Fruit fly (Drosophila melanogaster) whole organism, embryonic: ENCODE data around the gene cav.

Experiments used
- Adf1 ChIP-seq: fragments of 200-800 bp; sonication (Bioruptor generic); IDR thresholded peaks from 2 replicates; pipeline ENCODE4 v1.3.6; 2022; ENCODE audit warnings: missing biosample characterization, missing genetic modification characterization
- BEAF-32 ChIP-seq: fragments of 200-800 bp; sonication (Bioruptor generic); optimal IDR thresholded peaks from 3 replicates; lab custom pipeline; 2017; ENCODE audit warnings: missing biosample characterization, missing genetic modification characterization, mild to moderate bottlenecking, moderate library complexity, missing genetic modification reagents
- Bdp1 ChIP-seq: fragments of 200-800 bp; sonication (Bioruptor generic); optimal IDR thresholded peaks from 3 replicates; lab custom pipeline; 2016; ENCODE audit warnings: missing biosample characterization, missing genetic modification characterization
- CG12155 ChIP-seq: fragments of 200-800 bp; sonication (Bioruptor generic); optimal IDR thresholded peaks from 3 replicates; lab custom pipeline; 2016; ENCODE audit warnings: missing biosample characterization, missing genetic modification characterization
- CG13287 ChIP-seq: fragments of 200-800 bp; sonication (Bioruptor generic); IDR thresholded peaks from 2 replicates; pipeline ENCODE4 v1.3.6; 2022; ENCODE audit warnings: missing biosample characterization, missing genetic modification characterization; ENCODE audit not compliant: partially characterized antibody
- CG13296 ChIP-seq: fragments of 200-800 bp; sonication (Bioruptor generic); optimal IDR thresholded peaks from 3 replicates; lab custom pipeline; 2018; ENCODE audit warnings: missing biosample characterization, mild to moderate bottlenecking, missing genetic modification characterization
- CG15479 ChIP-seq: fragments of 200-800 bp; sonication (Bioruptor generic); optimal IDR thresholded peaks from 3 replicates; lab custom pipeline; 2019; ENCODE audit warnings: missing biosample characterization, mild to moderate bottlenecking, missing genetic modification characterization, moderate library complexity
- CG1647 ChIP-seq: fragments of 200-800 bp; sonication (Bioruptor generic); optimal IDR thresholded peaks from 3 replicates; lab custom pipeline; 2016; ENCODE audit warnings: missing biosample characterization, missing genetic modification characterization
- CG17385 ChIP-seq: fragments of 200-800 bp; sonication (Bioruptor generic); optimal IDR thresholded peaks from 3 replicates; lab custom pipeline; 2018; ENCODE audit warnings: missing biosample characterization, mild to moderate bottlenecking, missing genetic modification characterization
- CG2116 ChIP-seq: fragments of 200-800 bp; sonication (Bioruptor generic); optimal IDR thresholded peaks from 3 replicates; lab custom pipeline; 2018; ENCODE audit warnings: missing biosample characterization, mild to moderate bottlenecking, missing genetic modification characterization
- CG2199 ChIP-seq: fragments of 200-800 bp; sonication (Bioruptor generic); IDR thresholded peaks from 3 replicates; pipeline ENCODE4 v1.3.6; 2022; ENCODE audit warnings: missing biosample characterization, missing genetic modification characterization
- CG3407 ChIP-seq: fragments of 200-800 bp; sonication (Bioruptor generic); optimal IDR thresholded peaks from 2 replicates; lab custom pipeline; 2018; ENCODE audit warnings: missing biosample characterization, mild to moderate bottlenecking, missing genetic modification characterization
- CG7987 ChIP-seq: fragments of 200-800 bp; sonication (Bioruptor generic); optimal IDR thresholded peaks from 2 replicates; lab custom pipeline; 2018; ENCODE audit warnings: missing biosample characterization, mild to moderate bottlenecking, missing genetic modification characterization, moderate library complexity
- CG8359 ChIP-seq: fragments of 200-800 bp; sonication (Bioruptor generic); optimal IDR thresholded peaks from 2 replicates; lab custom pipeline; 2017; ENCODE audit warnings: missing biosample characterization, mild to moderate bottlenecking, missing genetic modification characterization, borderline replicate concordance
- CHES-1-like ChIP-seq: fragments of 200-800 bp; sonication (Bioruptor generic); optimal IDR thresholded peaks from 2 replicates; lab custom pipeline; 2016; ENCODE audit warnings: missing biosample characterization, missing genetic modification characterization
- Dp ChIP-seq: fragments of 200-800 bp; sonication (Bioruptor generic); optimal IDR thresholded peaks from 2 replicates; lab custom pipeline; 2018; ENCODE audit warnings: missing biosample characterization, mild to moderate bottlenecking, missing genetic modification characterization, moderate library complexity
- E2f2 ChIP-seq: fragments of 200-800 bp; sonication (Bioruptor generic); IDR thresholded peaks from 2 replicates; pipeline ENCODE4 v1.3.6; 2022; ENCODE audit warnings: missing biosample characterization, missing genetic modification characterization
- Gug ChIP-seq: fragments of 200-800 bp; sonication (Bioruptor generic); IDR thresholded peaks from 4 replicates; pipeline ENCODE4 v1.3.6; 2022; ENCODE audit warnings: missing biosample characterization, missing genetic modification characterization
- HLH3B ChIP-seq: fragments of 200-800 bp; sonication (Bioruptor generic); IDR thresholded peaks from 2 replicates; pipeline ENCODE4 v1.3.6; 2022; ENCODE audit warnings: missing biosample characterization, missing genetic modification characterization
- HLH4C ChIP-seq: fragments of 200-800 bp; sonication (Bioruptor generic); IDR thresholded peaks from 3 replicates; pipeline ENCODE4 v1.3.6; 2022; ENCODE audit warnings: missing biosample characterization, missing genetic modification characterization; ENCODE audit not compliant: partially characterized antibody
- MTF-1 ChIP-seq: fragments of 200-800 bp; sonication (Bioruptor generic); optimal IDR thresholded peaks from 2 replicates; lab custom pipeline; 2018; ENCODE audit warnings: missing biosample characterization, mild to moderate bottlenecking, missing genetic modification characterization, borderline replicate concordance
- Nf-YB ChIP-seq: fragments of 200-800 bp; sonication (Bioruptor generic); optimal IDR thresholded peaks from 3 replicates; lab custom pipeline; 2019; ENCODE audit warnings: missing biosample characterization, mild to moderate bottlenecking, missing genetic modification characterization, moderate library complexity
- Sin3A ChIP-seq: fragments of >200 bp; optimal IDR thresholded peaks from 2 replicates; lab custom pipeline; 2018
- amos ChIP-seq: fragments of 200-800 bp; sonication (Bioruptor generic); IDR thresholded peaks from 2 replicates; pipeline ENCODE4 v1.3.6; 2022; ENCODE audit warnings: missing biosample characterization, missing genetic modification characterization; ENCODE audit not compliant: partially characterized antibody
- bigmax ChIP-seq: fragments of 200-800 bp; sonication (Bioruptor generic); optimal IDR thresholded peaks from 2 replicates; lab custom pipeline; 2018; ENCODE audit warnings: missing biosample characterization, mild to moderate bottlenecking, missing genetic modification characterization
- cato ChIP-seq: fragments of 200-800 bp; sonication (Bioruptor generic); optimal IDR thresholded peaks from 2 replicates; lab custom pipeline; 2016; ENCODE audit warnings: missing biosample characterization, missing genetic modification characterization, borderline replicate concordance
- cg ChIP-seq: fragments of 200-800 bp; sonication (Bioruptor generic); optimal IDR thresholded peaks from 3 replicates; lab custom pipeline; 2019; ENCODE audit warnings: missing biosample characterization, mild to moderate bottlenecking, missing genetic modification characterization, moderate library complexity
- chinmo ChIP-seq: fragments of 200-800 bp; sonication (Bioruptor generic); IDR thresholded peaks from 4 replicates; pipeline ENCODE4 v1.3.6; 2022; ENCODE audit warnings: missing biosample characterization, missing genetic modification characterization; ENCODE audit not compliant: partially characterized antibody
- crol ChIP-seq: fragments of 200-800 bp; sonication (Bioruptor generic); IDR thresholded peaks from 2 replicates; pipeline ENCODE4 v1.3.6; 2022; ENCODE audit warnings: missing biosample characterization, missing genetic modification characterization
- crp ChIP-seq, 2 experiments: fragments of 200-800 bp; sonication (Bioruptor generic); optimal IDR thresholded peaks; 2 replicates in 1 of 2; 3 replicates in 1 of 2; lab custom pipeline; 2017; ENCODE audit warnings: missing biosample characterization in 2 of 2, missing genetic modification characterization in 2 of 2, mild to moderate bottlenecking in 1 of 2, moderate library complexity in 1 of 2
- en ChIP-seq: fragments of 200-800 bp; sonication (Bioruptor generic); optimal IDR thresholded peaks from 2 replicates; lab custom pipeline; 2016; ENCODE audit warnings: missing biosample characterization, missing genetic modification characterization
- gfzf ChIP-seq: fragments of 200-800 bp; sonication (Bioruptor generic); optimal IDR thresholded peaks from 2 replicates; lab custom pipeline; 2016; ENCODE audit warnings: missing biosample characterization, mild to moderate bottlenecking, missing genetic modification characterization, moderate library complexity
- mam ChIP-seq: fragments of 200-800 bp; sonication (Bioruptor generic); optimal IDR thresholded peaks from 3 replicates; lab custom pipeline; 2016; ENCODE audit warnings: missing biosample characterization, missing genetic modification characterization
- nau ChIP-seq: fragments of 200-800 bp; sonication (Bioruptor generic); optimal IDR thresholded peaks from 3 replicates; lab custom pipeline; 2017; ENCODE audit warnings: missing biosample characterization, mild to moderate bottlenecking, missing genetic modification characterization, missing genetic modification reagents
- pnt ChIP-seq: fragments of 200-800 bp; sonication (Bioruptor generic); optimal IDR thresholded peaks from 3 replicates; lab custom pipeline; 2016; ENCODE audit warnings: missing biosample characterization, missing genetic modification characterization
- ro ChIP-seq: fragments of 200-800 bp; sonication (Bioruptor generic); IDR thresholded peaks from 2 replicates; pipeline ENCODE4 v1.3.6; 2022; ENCODE audit warnings: missing biosample characterization, missing genetic modification characterization
- sd ChIP-seq: fragments of 200-800 bp; sonication (Bioruptor generic); optimal IDR thresholded peaks from 3 replicates; lab custom pipeline; 2018; ENCODE audit warnings: missing biosample characterization, mild to moderate bottlenecking, missing genetic modification characterization, moderate library complexity
- sens ChIP-seq: fragments of 200-800 bp; sonication (Bioruptor generic); peaks from one replicate; lab custom pipeline; 2016; ENCODE audit warnings: missing biosample characterization, missing genetic modification characterization
- seq ChIP-seq: fragments of 200-800 bp; sonication (Bioruptor generic); IDR thresholded peaks from 2 replicates; pipeline ENCODE4 v1.3.6; 2022; ENCODE audit warnings: missing biosample characterization, missing genetic modification characterization
- sna ChIP-seq: fragments of 200-800 bp; sonication (Bioruptor generic); IDR thresholded peaks from 2 replicates; pipeline ENCODE4 v1.3.6; 2022; ENCODE audit warnings: missing biosample characterization, missing genetic modification characterization; ENCODE audit not compliant: partially characterized antibody
- sqz ChIP-seq: fragments of 200-800 bp; sonication (Bioruptor generic); optimal IDR thresholded peaks from 3 replicates; lab custom pipeline; 2018; ENCODE audit warnings: missing biosample characterization, mild to moderate bottlenecking, missing genetic modification characterization
- sr ChIP-seq: fragments of 200-800 bp; sonication (Bioruptor generic); IDR thresholded peaks from 3 replicates; pipeline ENCODE4 v1.3.6; 2022; ENCODE audit warnings: missing biosample characterization, missing genetic modification characterization
- twi ChIP-seq: fragments of 200-800 bp; optimal IDR thresholded peaks from 2 replicates; lab custom pipeline; 2019; ENCODE audit warnings: missing biosample characterization, mild to moderate bottlenecking, missing genetic modification characterization, moderate library complexity
- vvl ChIP-seq: fragments of 200-800 bp; sonication (Bioruptor generic); IDR thresholded peaks from 2 replicates; pipeline ENCODE4 v1.3.6; 2022; ENCODE audit warnings: missing biosample characterization, missing genetic modification characterization
- wek ChIP-seq: fragments of 200-800 bp; sonication (Bioruptor generic); optimal IDR thresholded peaks from 3 replicates; lab custom pipeline; 2018; ENCODE audit warnings: missing biosample characterization, mild to moderate bottlenecking, missing genetic modification characterization, moderate library complexity
- z ChIP-seq: fragments of 200-800 bp; sonication (Bioruptor generic); IDR thresholded peaks from 3 replicates; pipeline ENCODE4 v1.3.6; 2022; ENCODE audit warnings: missing biosample characterization, missing genetic modification characterization
- zen2 ChIP-seq: fragments of 200-800 bp; sonication (Bioruptor generic); IDR thresholded peaks from 3 replicates; pipeline ENCODE4 v1.3.6; 2022; ENCODE audit warnings: missing biosample characterization, missing genetic modification characterization; ENCODE audit not compliant: partially characterized antibody

Gene cav

DNA sequence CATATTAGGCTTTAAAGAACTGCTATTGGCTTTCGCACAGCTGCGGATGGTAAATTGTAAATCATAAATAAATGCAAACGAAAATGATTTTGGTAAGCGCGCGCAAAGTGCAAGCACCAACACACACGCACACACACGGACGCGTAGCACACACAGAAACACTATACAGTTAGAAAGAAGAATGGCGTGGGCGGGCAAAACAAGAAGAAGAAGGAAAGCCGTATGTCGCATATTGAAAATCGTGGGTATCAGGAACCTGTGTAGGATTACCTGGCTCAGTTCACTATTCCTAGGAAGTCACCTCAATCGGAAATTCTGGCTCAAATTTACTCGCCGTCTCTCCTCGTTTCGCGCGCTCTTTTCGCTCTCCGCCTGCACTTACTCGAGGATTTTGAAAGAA is at the start of gene cav:
TSS of gene cav (plus strand) at position 259 of the 400 bp plus-strand sequence.
- TF ChIP-seq CG7987: no peak
- TF ChIP-seq CG15479: peak; percentile 78
- no peak for TF ChIP-seq amos (GFP tag; lab: Robert Waterston, UW)
- TF ChIP-seq CG17385: peak; percentile 80
- TF ChIP-seq Sin3A: peak; percentile 1
- TF ChIP-seq sr (GFP tag; lab: Robert Waterston, UW): 0 out of 3 replicates have a peak, but pooled peaks have one; percentile 38
- TF ChIP-seq CG2199 (GFP tag; lab: Robert Waterston, UW): 0 out of 3 replicates have a peak, but pooled peaks have one; percentile 20
- no peak for TF ChIP-seq CHES-1-like
- peak; percentile 45 for TF ChIP-seq cg
- no peak for TF ChIP-seq CG1647 (GFP tag; lab: Kevin White, UChicago)

DNA sequence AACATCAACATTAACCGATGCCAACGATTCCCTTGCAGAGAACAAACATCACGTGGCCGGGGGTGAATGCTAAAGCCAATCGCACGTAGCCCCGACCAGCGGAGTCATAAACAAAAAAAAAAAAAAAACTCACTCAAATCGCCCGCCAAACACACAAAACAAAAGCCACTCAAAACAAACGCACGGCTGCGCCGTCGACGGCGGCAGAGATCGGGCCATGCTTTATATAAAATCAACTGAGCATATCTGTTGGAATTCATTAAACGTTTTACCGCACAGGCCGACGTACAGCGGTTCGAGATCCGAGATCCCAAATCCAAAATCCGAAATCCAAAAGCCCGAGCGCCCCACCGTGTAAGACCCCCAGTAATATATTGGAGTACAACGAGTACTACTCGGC is 48.5 kb upstream of the cav start, which contains the start of gene CG13606:
TSS of gene CG13606 (plus strand) at position 250 of the 400 bp plus-strand sequence.
- TF ChIP-seq z (GFP tag; lab: Robert Waterston, UW): peak; percentile 94
- peak; percentile 75 for TF ChIP-seq sqz (GFP tag; lab: Kevin White, UChicago)
- TF ChIP-seq ro (GFP tag; lab: Robert Waterston, UW): no peak
- TF ChIP-seq vvl (GFP tag; lab: Robert Waterston, UW): 0 out of 2 replicates have a peak, but pooled peaks have one; percentile 15
- TF ChIP-seq HLH3B (GFP tag; lab: Robert Waterston, UW): no peak
- TF ChIP-seq Adf1: peak; percentile 72
- TF ChIP-seq sd (tag; lab: Kevin White, UChicago): peak; percentile 52
- TF ChIP-seq Bdp1 (GFP tag; lab: Kevin White, UChicago): no peak
- 0 out of 3 replicates have a peak, but pooled peaks have one; percentile 43 for TF ChIP-seq zen2 (GFP tag; lab: Robert Waterston, UW)
- TF ChIP-seq sna: 0 out of 2 replicates have a peak, but pooled peaks have one; percentile 22
- TF ChIP-seq chinmo (GFP tag; lab: Robert Waterston, UW): peak; percentile 19; the same call in 1 of the 4 replicates

DNA sequence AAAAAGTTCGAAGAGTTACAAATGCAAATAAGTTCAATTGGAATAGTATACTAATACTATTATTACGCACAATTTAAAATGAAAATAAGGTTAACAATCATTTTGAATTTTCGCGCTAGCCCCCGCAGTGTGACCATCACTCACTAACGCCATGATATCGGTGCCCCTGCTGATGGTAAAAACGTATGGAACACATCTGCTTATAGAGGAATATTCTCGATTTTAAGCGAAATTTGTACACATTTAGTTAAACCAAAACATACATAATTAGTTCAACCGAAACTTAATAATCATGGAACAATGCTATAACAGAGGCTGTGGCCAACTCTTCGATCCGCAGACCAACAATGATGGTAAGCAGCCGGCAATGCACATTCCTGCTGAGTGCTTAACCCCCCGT is 34.7 kb upstream of the cav start, which contains the start of gene mora:
TSS of gene mora (plus strand) at position 172 of the 400 bp plus-strand sequence.
- no peak for TF ChIP-seq Nf-YB
- TF ChIP-seq HLH4C (GFP tag; lab: Robert Waterston, UW): no peak
- no peak for TF ChIP-seq sens (GFP tag; lab: Kevin White, UChicago)
- peak; percentile 47 for TF ChIP-seq BEAF-32 (GFP tag; lab: Kevin White, UChicago)
- peak; percentile 13 for TF ChIP-seq bigmax (GFP tag; lab: Kevin White, UChicago)
- no peak for TF ChIP-seq cato (GFP tag; lab: Kevin White, UChicago)
- no peak for TF ChIP-seq seq (GFP tag; lab: Robert Waterston, UW)
- peak in 1 of 2 experiments; percentile 69 for TF ChIP-seq crp (GFP tag; optimal IDR thresholded peaks at IDR 0.05; lab: Kevin White, UChicago)
- TF ChIP-seq Gug (GFP tag; lab: Robert Waterston, UW): no peak
- no peak for TF ChIP-seq mam (GFP tag; lab: Kevin White, UChicago)
- peak; percentile 93 for TF ChIP-seq Dp (GFP tag; lab: Kevin White, UChicago)
- TF ChIP-seq pnt (GFP tag; lab: Kevin White, UChicago): no peak
- no peak for TF ChIP-seq CG12155 (GFP tag; lab: Kevin White, UChicago)
- peak; percentile 49 for TF ChIP-seq CG13287 (GFP tag; lab: Robert Waterston, UW)
- no peak for TF ChIP-seq CG13296
- peak; percentile 50 for TF ChIP-seq CG2116 (GFP tag; lab: Kevin White, UChicago)
- TF ChIP-seq wek: peak; percentile 11
- no peak for TF ChIP-seq en (GFP tag; lab: Kevin White, UChicago)
- 0 out of 2 replicates have a peak, but pooled peaks have one; percentile 32 for TF ChIP-seq crol (GFP tag; lab: Robert Waterston, UW)
- peak; percentile 88 for TF ChIP-seq gfzf
- peak; percentile 13; the same call in 1 of the 2 replicates for TF ChIP-seq amos (GFP tag; lab: Robert Waterston, UW)
- no peak for TF ChIP-seq MTF-1 (GFP tag; lab: Kevin White, UChicago)
- peak; percentile 80 for TF ChIP-seq twi (tag; lab: Kevin White, UChicago)
- peak; percentile 95 for TF ChIP-seq E2f2 (GFP tag; lab: Robert Waterston, UW)
- no peak for TF ChIP-seq CG8359 (GFP tag; lab: Kevin White, UChicago)
- TF ChIP-seq nau (GFP tag; lab: Kevin White, UChicago): no peak
- TF ChIP-seq CG3407 (GFP tag; lab: Kevin White, UChicago): no peak
